Fruit fly (Drosophila melanogaster) whole organism, embryonic: ENCODE data around the gene CheB38c.

ENCODE experiments used
- ATbp ChIP-seq: fragments of 200-800 bp; sonication (Bioruptor generic); optimal IDR thresholded peaks from 2 replicates; lab custom pipeline; 2017; ENCODE audit warnings: missing biosample characterization, mild to moderate bottlenecking, missing genetic modification characterization, missing genetic modification reagents
- Aef1 ChIP-seq: fragments of 200-800 bp; sonication (Bioruptor generic); IDR thresholded peaks from 3 replicates; pipeline ENCODE4 v1.3.6; 2022; ENCODE audit warnings: missing biosample characterization, missing genetic modification characterization
- BtbVII ChIP-seq: fragments of 200-800 bp; sonication (Bioruptor generic); optimal IDR thresholded peaks from 3 replicates; lab custom pipeline; 2017; ENCODE audit warnings: missing biosample characterization, mild to moderate bottlenecking, missing genetic modification characterization
- C15 ChIP-seq: fragments of 200-800 bp; sonication (Bioruptor generic); IDR thresholded peaks from 3 replicates; pipeline ENCODE4 v1.3.6; 2022; ENCODE audit warnings: missing biosample characterization, missing genetic modification characterization
- CG10543 ChIP-seq: fragments of 200-800 bp; sonication (Bioruptor generic); optimal IDR thresholded peaks from 3 replicates; lab custom pipeline; 2017; ENCODE audit warnings: missing biosample characterization, mild to moderate bottlenecking, missing genetic modification characterization, moderate library complexity
- CG11723 ChIP-seq: fragments of 200-800 bp; sonication (Bioruptor generic); optimal IDR thresholded peaks from 2 replicates; lab custom pipeline; 2017; ENCODE audit warnings: missing biosample characterization, mild to moderate bottlenecking, missing genetic modification characterization
- CG12219 ChIP-seq: fragments of 200-800 bp; sonication (Bioruptor generic); optimal IDR thresholded peaks from 3 replicates; lab custom pipeline; 2018; ENCODE audit warnings: missing biosample characterization, mild to moderate bottlenecking, missing genetic modification characterization
- CG12236 ChIP-seq: fragments of 200-800 bp; sonication (Bioruptor generic); optimal IDR thresholded peaks from 2 replicates; lab custom pipeline; 2016; ENCODE audit warnings: missing biosample characterization, missing genetic modification characterization
- CG12299 ChIP-seq: fragments of 200-800 bp; sonication (Bioruptor generic); optimal IDR thresholded peaks from 2 replicates; lab custom pipeline; 2018; ENCODE audit warnings: missing biosample characterization, mild to moderate bottlenecking, missing genetic modification characterization
- CG12391 ChIP-seq: fragments of 200-800 bp; sonication (Bioruptor generic); optimal IDR thresholded peaks from 3 replicates; lab custom pipeline; 2018; ENCODE audit warnings: missing biosample characterization, mild to moderate bottlenecking, missing genetic modification characterization, moderate library complexity
- CG12659 ChIP-seq: fragments of 200-800 bp; sonication (Bioruptor generic); optimal IDR thresholded peaks from 3 replicates; lab custom pipeline; 2017; ENCODE audit warnings: mild to moderate bottlenecking, missing biosample characterization, missing genetic modification reagents, missing genetic modification characterization
- CG12744 ChIP-seq: fragments of 200-800 bp; sonication (Bioruptor generic); optimal IDR thresholded peaks from 2 replicates; lab custom pipeline; 2016; ENCODE audit warnings: missing biosample characterization, missing genetic modification characterization
- CG12942 ChIP-seq: fragments of 200-800 bp; sonication (Bioruptor generic); optimal IDR thresholded peaks from 3 replicates; lab custom pipeline; 2016; ENCODE audit warnings: missing biosample characterization, missing genetic modification characterization
- CG13624 ChIP-seq: fragments of 200-800 bp; sonication (Bioruptor generic); optimal IDR thresholded peaks from 2 replicates; lab custom pipeline; 2016; ENCODE audit warnings: missing biosample characterization, missing genetic modification characterization
- CG13894 ChIP-seq: fragments of 200-800 bp; sonication (Bioruptor generic); optimal IDR thresholded peaks from 3 replicates; lab custom pipeline; 2018; ENCODE audit warnings: missing biosample characterization, mild to moderate bottlenecking, missing genetic modification characterization, moderate library complexity
- CG14667 ChIP-seq: fragments of 200-800 bp; sonication (Bioruptor generic); IDR thresholded peaks from 2 replicates; pipeline ENCODE4 v1.3.6; 2022; ENCODE audit warnings: missing biosample characterization, missing genetic modification characterization
- CG15514 ChIP-seq: fragments of 200-800 bp; sonication (Bioruptor generic); optimal IDR thresholded peaks from 3 replicates; lab custom pipeline; 2017; ENCODE audit warnings: missing biosample characterization, missing genetic modification characterization, mild to moderate bottlenecking, moderate library complexity, missing genetic modification reagents
- CG1602 ChIP-seq: fragments of 200-800 bp; sonication (Bioruptor generic); optimal IDR thresholded peaks from 3 replicates; lab custom pipeline; 2016; ENCODE audit warnings: missing biosample characterization, missing genetic modification characterization
- CG16863 ChIP-seq: fragments of 200-800 bp; sonication (Bioruptor generic); optimal IDR thresholded peaks from 3 replicates; lab custom pipeline; 2016; ENCODE audit warnings: missing biosample characterization, missing genetic modification characterization
- CG17385 ChIP-seq: fragments of 200-800 bp; sonication (Bioruptor generic); optimal IDR thresholded peaks from 3 replicates; lab custom pipeline; 2018; ENCODE audit warnings: missing biosample characterization, mild to moderate bottlenecking, missing genetic modification characterization
- CG18619 ChIP-seq: fragments of 200-800 bp; sonication (Bioruptor generic); optimal IDR thresholded peaks from 3 replicates; lab custom pipeline; 2017; ENCODE audit warnings: missing biosample characterization, mild to moderate bottlenecking, missing genetic modification characterization
- CG30403 ChIP-seq: fragments of 200-800 bp; sonication (Bioruptor generic); optimal IDR thresholded peaks from 3 replicates; lab custom pipeline; 2016; ENCODE audit warnings: missing biosample characterization, missing genetic modification characterization
- CG34376 ChIP-seq: fragments of 200-800 bp; sonication (Bioruptor generic); optimal IDR thresholded peaks from 2 replicates; lab custom pipeline; 2018; ENCODE audit warnings: missing biosample characterization, mild to moderate bottlenecking, missing genetic modification characterization
- CG3847 ChIP-seq: fragments of 200-800 bp; sonication (Bioruptor generic); IDR thresholded peaks from 2 replicates; pipeline ENCODE4 v1.3.6; 2022; ENCODE audit warnings: missing biosample characterization, missing genetic modification characterization
- CG43689 ChIP-seq: fragments of 200-800 bp; sonication (Bioruptor generic); IDR thresholded peaks from 2 replicates; pipeline ENCODE4 v1.3.6; 2022; ENCODE audit warnings: missing biosample characterization, missing genetic modification characterization
- CG4424 ChIP-seq: fragments of 200-800 bp; sonication (Bioruptor generic); optimal IDR thresholded peaks from 3 replicates; lab custom pipeline; 2016; ENCODE audit warnings: missing biosample characterization, missing genetic modification characterization
- CG4730 ChIP-seq: fragments of 200-800 bp; sonication (Bioruptor generic); IDR thresholded peaks from 2 replicates; pipeline ENCODE4 v1.3.6; 2022; ENCODE audit warnings: missing biosample characterization, missing genetic modification characterization
- CG7987 ChIP-seq: fragments of 200-800 bp; sonication (Bioruptor generic); optimal IDR thresholded peaks from 2 replicates; lab custom pipeline; 2018; ENCODE audit warnings: missing biosample characterization, mild to moderate bottlenecking, missing genetic modification characterization, moderate library complexity
- CG8359 ChIP-seq: fragments of 200-800 bp; sonication (Bioruptor generic); optimal IDR thresholded peaks from 2 replicates; lab custom pipeline; 2017; ENCODE audit warnings: missing biosample characterization, mild to moderate bottlenecking, missing genetic modification characterization, borderline replicate concordance
- Camta ChIP-seq: fragments of 200-800 bp; sonication (Bioruptor generic); optimal IDR thresholded peaks from 2 replicates; lab custom pipeline; 2016; ENCODE audit warnings: missing biosample characterization, missing genetic modification characterization
- CkIIα-i1 ChIP-seq: fragments of 200-800 bp; sonication (Bioruptor generic); IDR thresholded peaks from 2 replicates; pipeline ENCODE4 v1.3.6; 2022; ENCODE audit warnings: missing biosample characterization, missing genetic modification characterization
- Dbx ChIP-seq: fragments of 200-800 bp; sonication (Bioruptor generic); IDR thresholded peaks from 3 replicates; pipeline ENCODE4 v1.3.6; 2022; ENCODE audit warnings: missing biosample characterization, missing genetic modification characterization
- Eip74EF ChIP-seq, 2 experiments: fragments of 200-800 bp in 1 of 2; fragments of >200 bp in 1 of 2; sonication (Bioruptor generic) in 1 of 2; optimal IDR thresholded peaks; 2 replicates each; lab custom pipeline; 2017 to 2019; ENCODE audit warnings: missing biosample characterization in 2 of 2, missing genetic modification characterization in 2 of 2, mild to moderate bottlenecking in 1 of 2, moderate library complexity in 1 of 2
- Fer1 ChIP-seq: fragments of 200-800 bp; sonication (Bioruptor generic); optimal IDR thresholded peaks from 2 replicates; lab custom pipeline; 2017; ENCODE audit warnings: missing biosample characterization, mild to moderate bottlenecking, missing genetic modification characterization
- Hey ChIP-seq: fragments of 200-800 bp; sonication (Bioruptor generic); optimal IDR thresholded peaks from 3 replicates; lab custom pipeline; 2018; ENCODE audit warnings: missing biosample characterization, mild to moderate bottlenecking, missing genetic modification characterization
- Hmr ChIP-seq: fragments of 200-800 bp; sonication (Bioruptor generic); optimal IDR thresholded peaks from 3 replicates; lab custom pipeline; 2017; ENCODE audit warnings: mild to moderate bottlenecking, missing biosample characterization, missing genetic modification reagents, missing genetic modification characterization
- Med ChIP-seq: fragments of 200-800 bp; sonication (Bioruptor generic); peaks from one replicate; lab custom pipeline; 2016; ENCODE audit warnings: missing biosample characterization, missing genetic modification characterization, mild to moderate bottlenecking, inconsistent platforms, moderate library complexity
- NC2α ChIP-seq: fragments of 200-800 bp; sonication (Bioruptor generic); optimal IDR thresholded peaks from 2 replicates; lab custom pipeline; 2016; ENCODE audit warnings: missing biosample characterization, missing genetic modification characterization
- NFAT ChIP-seq: fragments of 200-800 bp; sonication (Bioruptor generic); IDR thresholded peaks from 2 replicates; pipeline ENCODE4 v1.3.6; 2022; ENCODE audit warnings: missing biosample characterization, missing genetic modification characterization
- Rfx ChIP-seq: fragments of 200-800 bp; sonication (Bioruptor generic); IDR thresholded peaks from 2 replicates; pipeline ENCODE4 v1.3.6; 2022; ENCODE audit warnings: missing biosample characterization, missing genetic modification characterization
- bsh ChIP-seq, 2 experiments: fragments of 200-800 bp; sonication (Bioruptor generic); optimal IDR thresholded peaks; 2 replicates each; lab custom pipeline; 2017 to 2018; ENCODE audit warnings: mild to moderate bottlenecking in 2 of 2, missing biosample characterization in 2 of 2, missing genetic modification characterization in 2 of 2, moderate library complexity in 1 of 2
- chif ChIP-seq, 2 experiments: fragments of 200-800 bp; sonication (Bioruptor generic); optimal IDR thresholded peaks; 3 replicates each; lab custom pipeline; 2016; ENCODE audit warnings: missing biosample characterization in 2 of 2, missing genetic modification characterization in 2 of 2
- dimm ChIP-seq: fragments of 200-800 bp; sonication (Bioruptor generic); IDR thresholded peaks from 2 replicates; pipeline ENCODE4 v1.3.6; 2022; ENCODE audit warnings: missing biosample characterization, missing genetic modification characterization
- emc ChIP-seq: fragments of 200-800 bp; sonication (Bioruptor generic); optimal IDR thresholded peaks from 2 replicates; lab custom pipeline; 2016; ENCODE audit warnings: missing biosample characterization, missing genetic modification characterization
- fd96Cb ChIP-seq: fragments of 200-800 bp; sonication (Bioruptor generic); optimal IDR thresholded peaks from 2 replicates; lab custom pipeline; 2018; ENCODE audit warnings: missing biosample characterization, mild to moderate bottlenecking, missing genetic modification characterization, moderate library complexity
- her ChIP-seq: fragments of 200-800 bp; sonication (Bioruptor generic); optimal IDR thresholded peaks from 2 replicates; lab custom pipeline; 2016; ENCODE audit warnings: missing biosample characterization, missing genetic modification characterization
- kah ChIP-seq: fragments of 200-800 bp; sonication (Bioruptor generic); optimal IDR thresholded peaks from 2 replicates; lab custom pipeline; 2018; ENCODE audit warnings: missing biosample characterization, mild to moderate bottlenecking, missing genetic modification characterization
- peb ChIP-seq: fragments of 200-800 bp; sonication (Bioruptor generic); IDR thresholded peaks from 2 replicates; pipeline ENCODE4 v1.3.6; 2022; ENCODE audit warnings: missing biosample characterization, missing genetic modification characterization
- run ChIP-seq: fragments of 200-800 bp; sonication (Bioruptor generic); optimal IDR thresholded peaks from 3 replicates; lab custom pipeline; 2018; ENCODE audit warnings: missing biosample characterization, mild to moderate bottlenecking, missing genetic modification characterization
- tin ChIP-seq: fragments of 200-800 bp; sonication (Bioruptor generic); optimal IDR thresholded peaks from 3 replicates; lab custom pipeline; 2016; ENCODE audit warnings: missing biosample characterization, missing genetic modification characterization

The CheB38c gene

dm6 chr2L:20864764-20865265, 44.1 kb upstream of the CheB38c start, which contains the start of gene CG9338 (continued):
- peak; percentile 89 for TF ChIP-seq CG14667 (GFP tag; lab: Robert Waterston, UW)
- peak; percentile 86 for TF ChIP-seq CG12659 (GFP tag; lab: Kevin White, UChicago)
- peak; percentile 54 for TF ChIP-seq CG12744 (GFP tag; lab: Kevin White, UChicago)
- peak; percentile 67 for TF ChIP-seq tin (GFP tag; lab: Kevin White, UChicago)
- TF ChIP-seq CG8359 = peak; percentile 85
- peak; percentile 34 for TF ChIP-seq Hey (tag; lab: Kevin White, UChicago)
- peak; percentile 94 for TF ChIP-seq CG10543
- TF ChIP-seq BtbVII = peak; percentile 92
- TF ChIP-seq CG13894 (tag; lab: Kevin White, UChicago) = peak; percentile 90
- TF ChIP-seq NC2α (GFP tag; lab: Kevin White, UChicago) = peak; percentile 41
- TF ChIP-seq fd96Cb (tag; lab: Kevin White, UChicago) = peak; percentile 88
- TF ChIP-seq CG12236 (GFP tag; lab: Kevin White, UChicago) = peak; percentile 61
- TF ChIP-seq emc (GFP tag; lab: Kevin White, UChicago) = peak; percentile 27
- peak; percentile 85 for TF ChIP-seq Rfx (GFP tag; lab: Robert Waterston, UW)
- peak; percentile 66 to 83 for TF ChIP-seq chif (GFP tag; optimal IDR thresholded peaks at IDR 0.05; lab: Kevin White, UChicago)
- TF ChIP-seq CG13624 (GFP tag; lab: Kevin White, UChicago) = peak; percentile 86
- TF ChIP-seq CG4424 (GFP tag; lab: Kevin White, UChicago) = peak; percentile 95
- TF ChIP-seq Hmr (GFP tag; lab: Kevin White, UChicago) = peak; percentile 87
- TF ChIP-seq CG34376 (GFP tag; lab: Kevin White, UChicago) = peak; percentile 92
- TF ChIP-seq CG12299 (tag; lab: Kevin White, UChicago) = peak; percentile 76
- peak; percentile 80 for TF ChIP-seq her (GFP tag; lab: Kevin White, UChicago)
- peak; percentile 63 for TF ChIP-seq run (tag; lab: Kevin White, UChicago)
- no peak for TF ChIP-seq CG43689 (GFP tag; lab: Robert Waterston, UW)
- TF ChIP-seq CG30403 (GFP tag; lab: Kevin White, UChicago) = peak; percentile 84
- TF ChIP-seq CG1602 (GFP tag; lab: Kevin White, UChicago) = peak; percentile 64
- TF ChIP-seq CG18619 (GFP tag; lab: Kevin White, UChicago) = peak; percentile 54
- TF ChIP-seq Camta (GFP tag; lab: Kevin White, UChicago) = peak; percentile 74
- peak; percentile 74 for TF ChIP-seq ATbp (GFP tag; lab: Kevin White, UChicago)
- peak; percentile 70 for TF ChIP-seq CG3847 (GFP tag; lab: Robert Waterston, UW)
- peak; percentile 70 for TF ChIP-seq CG12219 (GFP tag; lab: Kevin White, UChicago)
- peak; percentile 97 for TF ChIP-seq Fer1 (GFP tag; lab: Kevin White, UChicago)
- peak; percentile 86 for TF ChIP-seq CG15514 (GFP tag; lab: Kevin White, UChicago)
- TF ChIP-seq CG16863 (GFP tag; lab: Kevin White, UChicago) = peak; percentile 77
- peak; percentile 70 for TF ChIP-seq CG11723
- peak; percentile 88 for TF ChIP-seq peb (GFP tag; lab: Robert Waterston, UW)
- peak; percentile 91 for TF ChIP-seq NFAT (GFP tag; lab: Robert Waterston, UW)
- peak; percentile 58 for TF ChIP-seq CG12942 (GFP tag; lab: Kevin White, UChicago)
- TF ChIP-seq CG7987 (GFP tag; lab: Kevin White, UChicago) = peak; percentile 84
- peak; percentile 75; the same call in 2 of the 3 replicates for TF ChIP-seq Aef1 (GFP tag; lab: Robert Waterston, UW)
- no peak for TF ChIP-seq dimm (GFP tag; lab: Robert Waterston, UW)
- peak; percentile 12 to 79 for TF ChIP-seq bsh (GFP tag; optimal IDR thresholded peaks at IDR 0.05; lab: Kevin White, UChicago)
- no peak for TF ChIP-seq CG12391 (tag; lab: Kevin White, UChicago)
- TF ChIP-seq Dbx = peak; percentile 77
- TF ChIP-seq Med (GFP tag; lab: Kevin White, UChicago) = peak; percentile 97
- peak; percentile 17; the same call in 1 of the 3 replicates for TF ChIP-seq C15 (GFP tag; lab: Robert Waterston, UW)
- TF ChIP-seq Eip74EF (GFP tag; optimal IDR thresholded peaks at IDR 0.05; lab: Kevin White, UChicago) = peak in 1 of 2 experiments; percentile 89
- peak; percentile 87 for TF ChIP-seq kah
- TF ChIP-seq CkIIα-i1 (GFP tag; lab: Robert Waterston, UW) = no peak
- TF ChIP-seq CG4730 (GFP tag; lab: Robert Waterston, UW) = peak; percentile 88
- TF ChIP-seq CG17385 (GFP tag; lab: Kevin White, UChicago) = peak; percentile 73
